Worm (Caenorhabditis elegans) whole organism, L3 larva: ENCODE measurements around the gene crn-3.

Experiments
- ceh-82 ChIP-seq: fragments of 150-350 bp; optimal IDR thresholded peaks from 2 replicates; lab custom pipeline; 2014; ENCODE audit warnings: missing biosample characterization, missing genetic modification characterization
- nhr-25 ChIP-seq: sonication (generic microtip); optimal IDR thresholded peaks from 2 replicates; lab custom pipeline; 2017; ENCODE audit warnings: missing biosample characterization, missing genetic modification characterization
- snpc-4 ChIP-seq: fragments of 150-350 bp; optimal IDR thresholded peaks from 2 replicates; lab custom pipeline; 2014; ENCODE audit warnings: missing biosample characterization, missing genetic modification characterization

DNA sequence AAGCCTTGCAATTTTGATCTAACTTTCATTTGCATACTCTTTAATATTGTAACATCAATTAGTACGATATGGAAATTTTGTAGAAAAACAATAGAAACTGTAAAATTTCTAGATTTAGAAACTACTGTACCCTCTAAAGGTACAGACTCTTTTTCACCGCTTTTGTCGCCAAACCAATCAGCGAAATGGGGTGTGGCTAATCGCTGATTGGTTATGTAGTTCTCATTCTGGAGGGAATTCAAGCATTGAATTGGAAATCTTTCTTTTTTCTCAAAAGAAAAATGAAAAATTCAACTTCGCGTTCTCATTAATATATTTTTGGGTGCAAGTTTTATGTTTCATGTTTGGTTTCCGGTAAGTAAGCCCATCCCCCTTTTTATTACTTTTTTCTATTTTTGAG lies 15.7 kb downstream of the crn-3 start:
- TF ChIP-seq ceh-82 (tag; lab: Kevin White, UChicago) (no peak), nhr-25 (no peak), snpc-4 (tag; lab: Kevin White, UChicago) (no peak)
